Worm (Caenorhabditis elegans) whole organism, young adult: ENCODE measurements around the gene ZK6.8.

Experiments used
- K11D2.4 ChIP-seq: fragments of 200-800 bp; sonication (Bioruptor generic); IDR thresholded peaks from 2 replicates; pipeline ENCODE4 v1.3.6; 2022; ENCODE audit warnings: missing genetic modification reagents, missing genetic modification characterization, missing compliant biosample characterization
- ama-1 ChIP-seq, 3 experiments: fragments of 150-350 bp in 1 of 3; sonication (generic microtip) in 2 of 3; optimal IDR thresholded peaks; 2 replicates each; lab custom pipeline; 2014 to 2018; ENCODE audit warnings: missing biosample characterization in 2 of 3, missing genetic modification characterization in 2 of 3, missing genetic modification reagents in 2 of 3
- attf-3 ChIP-seq: fragments of 200-800 bp; sonication (Bioruptor generic); conservative IDR thresholded peaks from 2 replicates; pipeline ENCODE4 v1.3.6; 2022; ENCODE audit warnings: missing genetic modification reagents, missing genetic modification characterization, missing compliant biosample characterization
- ccch-3 ChIP-seq: fragments of 200-800 bp; sonication (Bioruptor generic); optimal IDR thresholded peaks from 2 replicates; lab custom pipeline; 2018; ENCODE audit warnings: mild to moderate bottlenecking, missing genetic modification characterization, missing compliant biosample characterization
- hlh-12 ChIP-seq: sonication (generic microtip); optimal IDR thresholded peaks from 2 replicates; lab custom pipeline; 2016; ENCODE audit warnings: missing genetic modification characterization, missing compliant biosample characterization
- lin-35 ChIP-seq, 3 experiments: fragments of 150-350 bp in 2 of 3; sonication (generic microtip) in 1 of 3; optimal IDR thresholded peaks; 2 replicates each; lab custom pipeline; 2014 to 2018; ENCODE audit warnings: missing biosample characterization in 3 of 3, missing genetic modification characterization in 3 of 3, missing genetic modification reagents in 3 of 3
- madf-10 ChIP-seq: sonication (generic microtip); optimal IDR thresholded peaks from 2 replicates; lab custom pipeline; 2016; ENCODE audit warnings: mild to moderate bottlenecking, missing genetic modification characterization, missing compliant biosample characterization
- repo-1 ChIP-seq: sonication (generic microtip); optimal IDR thresholded peaks from 2 replicates; lab custom pipeline; 2017; ENCODE audit warnings: mild to moderate bottlenecking, missing genetic modification characterization, missing compliant biosample characterization
- sdz-38 ChIP-seq: sonication (generic microtip); optimal IDR thresholded peaks from 2 replicates; lab custom pipeline; 2016; ENCODE audit warnings: missing genotype, missing genetic modification characterization, missing compliant biosample characterization
- sea-2 ChIP-seq: fragments of 200-800 bp; sonication (Bioruptor generic); IDR thresholded peaks from 2 replicates; pipeline ENCODE4 v1.3.6; 2022; ENCODE audit warnings: missing genetic modification characterization, missing compliant biosample characterization
- snpc-3.4 ChIP-seq: sonication (generic microtip); optimal IDR thresholded peaks from 2 replicates; lab custom pipeline; 2017; ENCODE audit warnings: missing genetic modification characterization, mild to moderate bottlenecking, missing compliant biosample characterization, antibody characterized with exemption, moderate library complexity, missing genotype, missing genetic modification reagents
- snpc-4 ChIP-seq, 5 experiments: fragments of 150-350 bp in 1 of 5; sonication (generic microtip) in 4 of 5; optimal IDR thresholded peaks; 2 replicates each; lab custom pipeline; 2014 to 2018; ENCODE audit warnings: missing genetic modification characterization in 5 of 5, missing biosample characterization in 3 of 5, antibody characterized with exemption in 2 of 5, mild to moderate bottlenecking in 2 of 5, missing compliant biosample characterization in 2 of 5, missing genotype in 2 of 5, moderate library complexity in 2 of 5, missing genetic modification reagents in 1 of 5
- tlf-1 ChIP-seq: fragments of 200-800 bp; sonication (Bioruptor generic); optimal IDR thresholded peaks from 2 replicates; lab custom pipeline; 2018; ENCODE audit warnings: mild to moderate bottlenecking, missing genetic modification characterization, missing compliant biosample characterization
- ztf-22 ChIP-seq: fragments of 200-800 bp; sonication (Bioruptor generic); optimal IDR thresholded peaks from 2 replicates; lab custom pipeline; 2018; ENCODE audit warnings: mild to moderate bottlenecking, missing genetic modification characterization, moderate library complexity, missing compliant biosample characterization

- TF ChIP-seq ztf-22 (GFP tag; lab: Kevin White, UChicago), result no peak
- TF ChIP-seq hlh-12, result no peak
- TF ChIP-seq ama-1 (optimal IDR thresholded peaks at IDR 0.05; lab: Kevin White, UChicago), result no peak
- TF ChIP-seq ama-1 (GFP tag; optimal IDR thresholded peaks at IDR 0.05; lab: Kevin White, UChicago), result no peak
- no peak for TF ChIP-seq lin-35 (GFP tag; optimal IDR thresholded peaks at IDR 0.05; lab: Kevin White, UChicago)
- no peak for TF ChIP-seq madf-10 (tag; lab: Kevin White, UChicago)
- TF ChIP-seq attf-3 (GFP tag; lab: Robert Waterston, UW), result no peak
- TF ChIP-seq repo-1 (tag; lab: Kevin White, UChicago), result no peak
- no peak for TF ChIP-seq snpc-4 (GFP tag; optimal IDR thresholded peaks at IDR 0.05; lab: Kevin White, UChicago)
- TF ChIP-seq snpc-4 (tag; optimal IDR thresholded peaks at IDR 0.05; lab: Kevin White, UChicago), result no peak
- TF ChIP-seq tlf-1 (GFP tag; lab: Kevin White, UChicago), result no peak
- no peak for TF ChIP-seq snpc-3.4 (tag; lab: Kevin White, UChicago)
- no peak for TF ChIP-seq ccch-3
- no peak for TF ChIP-seq K11D2.4 (GFP tag; lab: Robert Waterston, UW)
- no peak for TF ChIP-seq sdz-38 (tag; lab: Kevin White, UChicago)
- TF ChIP-seq sea-2 (GFP tag; lab: Robert Waterston, UW), result no peak
Measured at ce11 chrV:373192-373591, 8.5 kb upstream of the ZK6.8 start.
